Worm (Caenorhabditis elegans): Measurements from ENCODE around the gene F31E8.4.

The F31E8.4 gene

ce11 chrII:6834582-6835058 lies 34.7 kb upstream of the F31E8.4 start, which contains the start of gene egl-27:
Gene egl-27 (plus strand): TSS chrII:6835008.
- TF ChIP-seq ceh-24 (tag; optimal IDR thresholded peaks at IDR 0.05) (no peak), pax-1 (tag; optimal IDR thresholded peaks at IDR 0.05) (no peak), ceh-30 (tag; optimal IDR thresholded peaks at IDR 0.05) (no peak), T23F11.4 (GFP tag; optimal IDR thresholded peaks at IDR 0.05) (no peak), elt-4 (tag; optimal IDR thresholded peaks at IDR 0.05) (no peak), fkh-6 (tag; optimal IDR thresholded peaks at IDR 0.05) (no peak), sox-4 (tag; optimal IDR thresholded peaks at IDR 0.05) (no peak), fkh-10 (GFP tag; optimal IDR thresholded peaks at IDR 0.05) (no peak), hlh-13 (GFP tag; optimal IDR thresholded peaks at IDR 0.05) (no peak), ztf-16 (tag; optimal IDR thresholded peaks at IDR 0.05) (no peak), che-1 (tag; optimal IDR thresholded peaks at IDR 0.05) (no peak), ceh-19 (GFP tag; optimal IDR thresholded peaks at IDR 0.05) (no peak), ceh-45 (GFP tag; IDR thresholded peaks at IDR 0.05) (no peak), lin-11 (tag; optimal IDR thresholded peaks at IDR 0.05) (no peak), syd-9 (tag; optimal IDR thresholded peaks at IDR 0.05) (no peak), ceh-18 (tag; optimal IDR thresholded peaks at IDR 0.05) (no peak), pag-3 (tag; optimal IDR thresholded peaks at IDR 0.05; ENCODE audit: borderline replicate concordance) (no peak), ceh-22 (tag; optimal IDR thresholded peaks at IDR 0.05) (no peak)

- TF ChIP-seq F13H6.1 (tag; optimal IDR thresholded peaks at IDR 0.05) (peak; percentile 32), nhr-232 (tag; optimal IDR thresholded peaks at IDR 0.05) (no peak), ceh-31 (tag; optimal IDR thresholded peaks at IDR 0.05) (peak; percentile 18), K02D7.2 (tag; optimal IDR thresholded peaks at IDR 0.05) (no peak), tbx-2 (tag; optimal IDR thresholded peaks at IDR 0.05) (peak; percentile 1), tbx-7 (tag; optimal IDR thresholded peaks at IDR 0.05) (no peak), hlh-30 (tag; optimal IDR thresholded peaks at IDR 0.05; ENCODE audit: insufficient read depth) (peak; percentile 63), C08G9.2 (tag; optimal IDR thresholded peaks at IDR 0.05) (peak; percentile 4), ref-2 (tag; optimal IDR thresholded peaks at IDR 0.05) (peak; percentile 55), ceh-19 (GFP tag; optimal IDR thresholded peaks at IDR 0.05) (no peak), lim-6 (tag; optimal IDR thresholded peaks at IDR 0.05) (no peak), ceh-34 (tag; optimal IDR thresholded peaks at IDR 0.05) (peak; percentile 30)
These were observed 33.9 kb upstream of the F31E8.4 start for ce11 chrII:6833781-6834339.

DNA sequence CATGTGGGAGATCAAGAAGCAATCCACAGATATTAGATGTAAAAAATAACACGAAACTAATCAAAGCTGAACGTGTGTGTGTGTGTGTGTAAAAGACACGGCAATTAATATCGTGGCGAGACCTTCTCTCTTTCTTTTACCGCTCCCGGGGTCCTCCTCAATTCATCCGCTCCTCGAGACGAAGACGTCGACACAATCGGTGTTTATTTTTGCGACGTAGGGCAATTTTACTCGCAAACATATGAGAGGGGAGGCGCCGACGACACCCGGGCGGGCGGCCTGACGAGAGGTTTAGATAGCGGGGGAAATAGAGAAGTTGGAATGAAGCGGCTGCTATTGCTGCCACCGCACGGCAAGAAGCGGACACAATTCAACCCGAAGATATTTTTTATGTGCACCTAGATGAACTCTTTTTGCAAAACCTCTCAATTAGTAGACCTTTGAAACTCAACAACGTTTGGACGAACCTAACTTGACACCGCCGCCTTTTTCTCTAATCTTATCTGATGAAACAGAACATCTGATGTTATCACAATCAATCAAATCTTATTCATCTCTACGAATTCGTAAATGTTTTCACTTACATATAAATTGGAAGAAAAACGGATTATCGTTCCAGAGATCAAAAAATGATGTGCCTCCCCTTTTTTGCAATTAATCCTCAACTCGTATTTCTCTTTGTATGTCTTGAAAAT lies 32.9 kb upstream of the F31E8.4 start:
- TF ChIP-seq fkh-6 (tag; optimal IDR thresholded peaks at IDR 0.05) (no peak), ceh-14 (tag; optimal IDR thresholded peaks at IDR 0.05) (peak; percentile 13), ceh-31 (tag; optimal IDR thresholded peaks at IDR 0.05) (peak; percentile 17), ahr-1 (tag; optimal IDR thresholded peaks at IDR 0.05) (no peak), madf-2 (tag; optimal IDR thresholded peaks at IDR 0.05) (no peak), ceh-6 (GFP tag; optimal IDR thresholded peaks at IDR 0.05) (no peak), elt-2 (tag; optimal IDR thresholded peaks at IDR 0.05) (peak; percentile 32), ceh-18 (tag; optimal IDR thresholded peaks at IDR 0.05) (peak; percentile 39), C08G9.2 (tag; optimal IDR thresholded peaks at IDR 0.05) (peak; percentile 27), rnt-1 (tag; optimal IDR thresholded peaks at IDR 0.05) (peak; percentile 40), tbx-2 (tag; optimal IDR thresholded peaks at IDR 0.05) (peak; percentile 17), hlh-6 (tag; optimal IDR thresholded peaks at IDR 0.05) (peak; percentile 13), pha-2 (tag; optimal IDR thresholded peaks at IDR 0.05) (peak; percentile 19), gmeb-2 (tag; optimal IDR thresholded peaks at IDR 0.05) (no peak)
